Fruit fly (Drosophila melanogaster) whole organism, embryonic: ENCODE results near the gene Sptz.

Experiments
- Aef1 ChIP-seq: fragments of 200-800 bp; sonication (Bioruptor generic); IDR thresholded peaks from 3 replicates; pipeline ENCODE4 v1.3.6; 2022; ENCODE audit warnings: missing biosample characterization, missing genetic modification characterization
- Asciz ChIP-seq: fragments of 200-800 bp; sonication (Bioruptor generic); optimal IDR thresholded peaks from 2 replicates; lab custom pipeline; 2017; ENCODE audit warnings: missing biosample characterization, mild to moderate bottlenecking, missing genetic modification characterization, missing genetic modification reagents
- Atf-2 ChIP-seq: fragments of 200-800 bp; sonication (Bioruptor generic); optimal IDR thresholded peaks from 2 replicates; lab custom pipeline; 2016; ENCODE audit warnings: missing biosample characterization, missing genetic modification characterization
- Atf6 ChIP-seq: fragments of 200-800 bp; sonication (Bioruptor generic); IDR thresholded peaks from 2 replicates; pipeline ENCODE4 v1.3.6; 2022; ENCODE audit warnings: missing biosample characterization, missing genetic modification characterization
- Blimp-1 ChIP-seq: fragments of 200-800 bp; sonication (Bioruptor generic); optimal IDR thresholded peaks from 3 replicates; lab custom pipeline; 2018; ENCODE audit warnings: missing biosample characterization, missing genetic modification characterization, mild to moderate bottlenecking, moderate library complexity, missing genetic modification reagents
- CG10543 ChIP-seq: fragments of 200-800 bp; sonication (Bioruptor generic); optimal IDR thresholded peaks from 3 replicates; lab custom pipeline; 2017; ENCODE audit warnings: missing biosample characterization, mild to moderate bottlenecking, missing genetic modification characterization, moderate library complexity
- CG11247 ChIP-seq: fragments of 200-800 bp; sonication (Bioruptor generic); IDR thresholded peaks from 2 replicates; pipeline ENCODE4 v1.3.6; 2022; ENCODE audit warnings: missing biosample characterization, missing genetic modification characterization
- CG1529 ChIP-seq: fragments of 200-800 bp; sonication (Bioruptor generic); optimal IDR thresholded peaks from 3 replicates; lab custom pipeline; 2018; ENCODE audit warnings: missing biosample characterization, missing genetic modification characterization
- CG15514 ChIP-seq: fragments of 200-800 bp; sonication (Bioruptor generic); optimal IDR thresholded peaks from 3 replicates; lab custom pipeline; 2017; ENCODE audit warnings: missing biosample characterization, missing genetic modification characterization, mild to moderate bottlenecking, moderate library complexity, missing genetic modification reagents
- CG15696 ChIP-seq: fragments of 200-800 bp; sonication (Bioruptor generic); optimal IDR thresholded peaks from 2 replicates; lab custom pipeline; 2019; ENCODE audit warnings: missing biosample characterization, mild to moderate bottlenecking, missing genetic modification characterization, moderate library complexity
- CG17186 ChIP-seq: fragments of 200-800 bp; sonication (Bioruptor generic); optimal IDR thresholded peaks from 3 replicates; lab custom pipeline; 2017; ENCODE audit warnings: missing biosample characterization, missing genetic modification reagents, missing genetic modification characterization
- CG17385 ChIP-seq: fragments of 200-800 bp; sonication (Bioruptor generic); optimal IDR thresholded peaks from 3 replicates; lab custom pipeline; 2018; ENCODE audit warnings: missing biosample characterization, mild to moderate bottlenecking, missing genetic modification characterization
- CG18476 ChIP-seq: fragments of 200-800 bp; sonication (Bioruptor generic); optimal IDR thresholded peaks from 2 replicates; lab custom pipeline; 2016; ENCODE audit warnings: missing biosample characterization, mild to moderate bottlenecking, missing genetic modification characterization
- CG30020 ChIP-seq: fragments of 200-800 bp; optimal IDR thresholded peaks from 2 replicates; lab custom pipeline; 2019; ENCODE audit warnings: missing biosample characterization, mild to moderate bottlenecking, missing genetic modification characterization, moderate library complexity
- CG30403 ChIP-seq: fragments of 200-800 bp; sonication (Bioruptor generic); optimal IDR thresholded peaks from 3 replicates; lab custom pipeline; 2016; ENCODE audit warnings: missing biosample characterization, missing genetic modification characterization
- CG34224 ChIP-seq: fragments of 200-800 bp; sonication (Bioruptor generic); IDR thresholded peaks from 3 replicates; pipeline ENCODE4 v1.3.6; 2022; ENCODE audit warnings: missing biosample characterization, missing genetic modification characterization; ENCODE audit not compliant: partially characterized antibody
- CG3847 ChIP-seq: fragments of 200-800 bp; sonication (Bioruptor generic); IDR thresholded peaks from 2 replicates; pipeline ENCODE4 v1.3.6; 2022; ENCODE audit warnings: missing biosample characterization, missing genetic modification characterization
- CG4617 ChIP-seq: fragments of 200-800 bp; sonication (Bioruptor generic); optimal IDR thresholded peaks from 3 replicates; lab custom pipeline; 2016; ENCODE audit warnings: missing biosample characterization, missing genetic modification characterization, borderline replicate concordance
- CG4730 ChIP-seq: fragments of 200-800 bp; sonication (Bioruptor generic); IDR thresholded peaks from 2 replicates; pipeline ENCODE4 v1.3.6; 2022; ENCODE audit warnings: missing biosample characterization, missing genetic modification characterization
- CG5245 ChIP-seq: fragments of 200-800 bp; sonication (Bioruptor generic); optimal IDR thresholded peaks from 3 replicates; lab custom pipeline; 2016; ENCODE audit warnings: missing biosample characterization, missing genetic modification characterization
- CG6254 ChIP-seq: fragments of 200-800 bp; sonication (Bioruptor generic); optimal IDR thresholded peaks from 3 replicates; lab custom pipeline; 2017; ENCODE audit warnings: mild to moderate bottlenecking, missing biosample characterization, missing genetic modification reagents, missing genetic modification characterization
- CG6272 ChIP-seq: fragments of 200-800 bp; sonication (Bioruptor generic); IDR thresholded peaks from 2 replicates; pipeline ENCODE4 v1.3.6; 2022; ENCODE audit warnings: missing biosample characterization, missing genetic modification characterization
- Drgx ChIP-seq: fragments of 200-800 bp; sonication (Bioruptor generic); IDR thresholded peaks from 2 replicates; pipeline ENCODE4 v1.3.6; 2022; ENCODE audit warnings: missing biosample characterization, missing genetic modification characterization
- E2f2 ChIP-seq: fragments of 200-800 bp; sonication (Bioruptor generic); IDR thresholded peaks from 2 replicates; pipeline ENCODE4 v1.3.6; 2022; ENCODE audit warnings: missing biosample characterization, missing genetic modification characterization
- Ets97D ChIP-seq: fragments of 200-800 bp; sonication (Bioruptor generic); optimal IDR thresholded peaks from 3 replicates; lab custom pipeline; 2016; ENCODE audit warnings: missing biosample characterization, missing genetic modification characterization
- HLH54F ChIP-seq: fragments of 200-800 bp; sonication (Bioruptor generic); optimal IDR thresholded peaks from 3 replicates; lab custom pipeline; 2016; ENCODE audit warnings: missing biosample characterization, missing genetic modification characterization
- Jarid2 ChIP-seq: fragments of 200-800 bp; sonication (Bioruptor generic); optimal IDR thresholded peaks from 3 replicates; lab custom pipeline; 2017; ENCODE audit warnings: mild to moderate bottlenecking, missing biosample characterization, missing genetic modification reagents, missing genetic modification characterization
- Lpt ChIP-seq: fragments of >200 bp; optimal IDR thresholded peaks from 2 replicates; lab custom pipeline; 2018; ENCODE audit warnings: missing biosample characterization, missing genetic modification characterization
- Mes4 ChIP-seq: fragments of 200-800 bp; sonication (Bioruptor generic); optimal IDR thresholded peaks from 2 replicates; lab custom pipeline; 2016; ENCODE audit warnings: missing biosample characterization, missing genetic modification characterization
- NK7.1 ChIP-seq: fragments of 200-800 bp; sonication (Bioruptor generic); optimal IDR thresholded peaks from 3 replicates; lab custom pipeline; 2016; ENCODE audit warnings: missing biosample characterization, missing genetic modification characterization
- Nf-YB ChIP-seq: fragments of 200-800 bp; sonication (Bioruptor generic); optimal IDR thresholded peaks from 3 replicates; lab custom pipeline; 2019; ENCODE audit warnings: missing biosample characterization, mild to moderate bottlenecking, missing genetic modification characterization, moderate library complexity
- Rfx ChIP-seq: fragments of 200-800 bp; sonication (Bioruptor generic); IDR thresholded peaks from 2 replicates; pipeline ENCODE4 v1.3.6; 2022; ENCODE audit warnings: missing biosample characterization, missing genetic modification characterization
- Sry-δ ChIP-seq: fragments of 200-800 bp; sonication (Bioruptor generic); optimal IDR thresholded peaks from 2 replicates; lab custom pipeline; 2016; ENCODE audit warnings: missing biosample characterization, missing genetic modification characterization
- Stat92E ChIP-seq, 3 experiments: fragments of >200 bp in 2 of 3; fragments of 200-800 bp in 1 of 3; sonication (Bioruptor generic) in 1 of 3; optimal IDR thresholded peaks; 2 replicates each; lab custom pipeline; 2017 to 2019; ENCODE audit warnings: missing biosample characterization in 3 of 3, missing genetic modification characterization in 3 of 3, mild to moderate bottlenecking in 1 of 3, moderate library complexity in 1 of 3
- Tbp ChIP-seq: fragments of >200 bp; optimal IDR thresholded peaks from 2 replicates; lab custom pipeline; 2018; ENCODE audit warnings: missing biosample characterization, missing genetic modification characterization
- Usf ChIP-seq: fragments of 200-800 bp; sonication (Bioruptor generic); optimal IDR thresholded peaks from 2 replicates; lab custom pipeline; 2017; ENCODE audit warnings: missing genotype, missing biosample characterization, missing genetic modification characterization
- ato ChIP-seq: fragments of 200-800 bp; sonication (Bioruptor generic); IDR thresholded peaks from 2 replicates; pipeline ENCODE4 v1.3.6; 2022; ENCODE audit warnings: missing biosample characterization, missing genetic modification characterization; ENCODE audit not compliant: partially characterized antibody
- az2 ChIP-seq: fragments of 200-800 bp; sonication (Bioruptor generic); optimal IDR thresholded peaks from 3 replicates; lab custom pipeline; 2016; ENCODE audit warnings: missing biosample characterization, missing genetic modification characterization
- bab2 ChIP-seq: fragments of 200-800 bp; sonication (Bioruptor generic); optimal IDR thresholded peaks from 2 replicates; lab custom pipeline; 2016; ENCODE audit warnings: missing biosample characterization, missing genetic modification characterization
- bcd ChIP-seq: fragments of 200-800 bp; sonication (Bioruptor generic); optimal IDR thresholded peaks from 2 replicates; lab custom pipeline; 2017; ENCODE audit warnings: missing biosample characterization, mild to moderate bottlenecking, missing genetic modification characterization
- eyg ChIP-seq: fragments of 200-800 bp; sonication (Bioruptor generic); optimal IDR thresholded peaks from 3 replicates; lab custom pipeline; 2016; ENCODE audit warnings: missing biosample characterization, missing genetic modification characterization
- hb ChIP-seq: fragments of 200-800 bp; sonication (Bioruptor generic); IDR thresholded peaks from 3 replicates; pipeline ENCODE4 v1.3.6; 2022; ENCODE audit warnings: missing biosample characterization, missing genetic modification characterization; ENCODE audit not compliant: partially characterized antibody
- kni ChIP-seq: fragments of 200-800 bp; sonication (Bioruptor generic); optimal IDR thresholded peaks from 3 replicates; lab custom pipeline; 2017; ENCODE audit warnings: mild to moderate bottlenecking, missing biosample characterization, missing genetic modification reagents, missing genetic modification characterization
- otp ChIP-seq: fragments of 200-800 bp; sonication (Bioruptor generic); IDR thresholded peaks from 3 replicates; pipeline ENCODE4, ENCODE4 v1.3.6; 2022; ENCODE audit warnings: missing biosample characterization, missing genetic modification characterization
- run ChIP-seq: fragments of 200-800 bp; sonication (Bioruptor generic); optimal IDR thresholded peaks from 3 replicates; lab custom pipeline; 2018; ENCODE audit warnings: missing biosample characterization, mild to moderate bottlenecking, missing genetic modification characterization
- salm ChIP-seq: fragments of 200-800 bp; sonication (Bioruptor generic); optimal IDR thresholded peaks from 2 replicates; lab custom pipeline; 2018; ENCODE audit warnings: missing biosample characterization, mild to moderate bottlenecking, missing genetic modification characterization
- tx ChIP-seq: fragments of 200-800 bp; sonication (Bioruptor generic); optimal IDR thresholded peaks from 2 replicates; lab custom pipeline; 2016; ENCODE audit warnings: missing biosample characterization, missing genetic modification characterization
- usp ChIP-seq: fragments of >200 bp; optimal IDR thresholded peaks from 2 replicates; lab custom pipeline; 2017; ENCODE audit warnings: missing biosample characterization, missing genetic modification characterization
- wor ChIP-seq: fragments of 200-800 bp; sonication (Bioruptor generic); IDR thresholded peaks from 2 replicates; pipeline ENCODE4 v1.3.6; 2022; ENCODE audit warnings: missing biosample characterization, missing genetic modification characterization
- zfh1 ChIP-seq: fragments of 200-800 bp; sonication (Bioruptor generic); IDR thresholded peaks from 3 replicates; pipeline ENCODE4 v1.3.6; 2022; ENCODE audit warnings: missing biosample characterization, missing genetic modification characterization
- zfh2 ChIP-seq: fragments of 200-800 bp; sonication (Bioruptor generic); optimal IDR thresholded peaks from 2 replicates; lab custom pipeline; 2016; ENCODE audit warnings: missing biosample characterization, missing genetic modification characterization

Sptz gene

DNA sequence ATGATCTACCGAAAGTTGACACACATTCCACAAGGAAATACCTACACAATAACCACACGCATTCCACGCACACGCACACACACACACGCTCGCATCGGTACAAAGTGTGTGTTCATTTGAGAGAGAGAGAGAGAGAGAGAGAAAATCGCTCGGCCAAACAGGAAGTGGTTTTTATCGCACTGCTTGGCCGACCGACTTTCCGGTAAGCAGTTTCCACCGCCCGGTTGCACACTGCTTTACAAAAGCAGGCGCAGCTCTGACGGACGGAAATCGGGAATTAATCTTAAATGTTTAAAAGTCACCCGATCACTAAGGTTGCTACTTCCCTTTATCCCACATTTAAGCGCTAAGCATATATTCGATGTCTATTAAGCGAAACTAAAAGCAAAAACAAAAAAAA is 29.1 kb upstream of the Sptz start (continued):
- TF ChIP-seq Usf (GFP tag; lab: Kevin White, UChicago) (peak; percentile 42), hb (GFP tag; lab: Robert Waterston, UW) (no peak), wor (GFP tag; lab: Robert Waterston, UW) (no peak), Rfx (GFP tag; lab: Robert Waterston, UW) (no peak; the same call in 1 of the 2 replicates), Drgx (GFP tag; lab: Robert Waterston, UW) (no peak), usp (GFP tag; lab: Kevin White, UChicago) (no peak), CG17186 (GFP tag; lab: Kevin White, UChicago) (peak; percentile 59), Atf6 (no peak), salm (tag; lab: Kevin White, UChicago) (no peak), CG34224 (GFP tag; lab: Robert Waterston, UW) (no peak), Aef1 (GFP tag; lab: Robert Waterston, UW) (0 out of 3 replicates have a peak, but pooled peaks have one; percentile 33), Lpt (GFP tag; lab: Kevin White, UChicago) (no peak), otp (GFP tag; lab: Robert Waterston, UW) (peak; percentile 79), Blimp-1 (GFP tag; lab: Kevin White, UChicago) (no peak), CG30020 (tag; lab: Kevin White, UChicago) (no peak), eyg (peak; percentile 54), az2 (peak; percentile 32), Nf-YB (GFP tag; lab: Kevin White, UChicago) (peak; percentile 40), Atf-2 (GFP tag; lab: Kevin White, UChicago) (peak; percentile 54), tx (GFP tag; lab: Kevin White, UChicago) (peak; percentile 2), CG6272 (GFP tag; lab: Robert Waterston, UW) (peak; percentile 41; the same call in 1 of the 2 replicates), zfh1 (peak; percentile 92), E2f2 (GFP tag; lab: Robert Waterston, UW) (no peak), ato (no peak), Stat92E (GFP tag; optimal IDR thresholded peaks at IDR 0.05; lab: Kevin White, UChicago) (no peak), CG4617 (no peak), bab2 (GFP tag; lab: Kevin White, UChicago) (no peak), CG5245 (GFP tag; lab: Kevin White, UChicago) (peak; percentile 47), CG6254 (GFP tag; lab: Kevin White, UChicago) (peak; percentile 74), CG3847 (GFP tag; lab: Robert Waterston, UW) (no peak), CG15514 (GFP tag; lab: Kevin White, UChicago) (peak; percentile 51), CG11247 (GFP tag; lab: Robert Waterston, UW) (no peak), CG15696 (tag; lab: Kevin White, UChicago) (peak; percentile 68), zfh2 (GFP tag; lab: Kevin White, UChicago) (no peak), Sry-δ (GFP tag; lab: Kevin White, UChicago) (peak; percentile 5), Ets97D (GFP tag; lab: Kevin White, UChicago) (peak; percentile 98), CG10543 (GFP tag; lab: Kevin White, UChicago) (no peak), CG1529 (GFP tag; lab: Kevin White, UChicago) (peak; percentile 71), CG17385 (GFP tag; lab: Kevin White, UChicago) (peak; percentile 67), run (tag; lab: Kevin White, UChicago) (no peak), CG30403 (peak; percentile 23), Mes4 (GFP tag; lab: Kevin White, UChicago) (peak; percentile 82), kni (GFP tag; lab: Kevin White, UChicago) (no peak), bcd (GFP tag; lab: Kevin White, UChicago) (peak; percentile 80), Jarid2 (peak; percentile 42), NK7.1 (GFP tag; lab: Kevin White, UChicago) (peak; percentile 65), HLH54F (GFP tag; lab: Kevin White, UChicago) (no peak), CG4730 (GFP tag; lab: Robert Waterston, UW) (peak; percentile 42; the same call in 1 of the 2 replicates), Asciz (GFP tag; lab: Kevin White, UChicago) (peak; percentile 65), CG18476 (no peak), Tbp (GFP tag; lab: Kevin White, UChicago) (no peak)
